Worm (Caenorhabditis elegans): ENCODE measurements around the gene srh-186.
"Not testable (repeated sequence)": the region's sequence is repeated elsewhere in the genome, so short reads cannot be mapped to it uniquely, and the experiment has no call there.

Gene srh-186

ce11 chrV:15921102-15921501, 34.5 kb upstream of the srh-186 start, which contains the start of gene cdr-1:
Gene cdr-1 (plus strand): TSS chrV:15921309.
- no peak for TF ChIP-seq lin-11 (tag; optimal IDR thresholded peaks at IDR 0.05)
- no peak for TF ChIP-seq blmp-1 (tag; optimal IDR thresholded peaks at IDR 0.05; ENCODE audit: insufficient read depth)
- no peak for TF ChIP-seq F13H6.1 (tag; optimal IDR thresholded peaks at IDR 0.05)
- TF ChIP-seq skn-1 (tag; optimal IDR thresholded peaks at IDR 0.05) = no peak
- no peak for TF ChIP-seq ama-1 (optimal IDR thresholded peaks at IDR 0.05)
- TF ChIP-seq gmeb-1 (tag; optimal IDR thresholded peaks at IDR 0.05) = no peak
- no peak for TF ChIP-seq nhr-237 (tag; optimal IDR thresholded peaks at IDR 0.05)
- no peak for TF ChIP-seq nhr-6 (tag; optimal IDR thresholded peaks at IDR 0.05)
- no peak for TF ChIP-seq snpc-4 (tag; optimal IDR thresholded peaks at IDR 0.05)
- TF ChIP-seq unc-39 (tag; optimal IDR thresholded peaks at IDR 0.05) = no peak
- TF ChIP-seq C34F6.9 (tag; optimal IDR thresholded peaks at IDR 0.05) = no peak
- TF ChIP-seq aly-2 (tag; optimal IDR thresholded peaks at IDR 0.05) = no peak
- TF ChIP-seq mab-5 (tag; optimal IDR thresholded peaks at IDR 0.05) = no peak
- TF ChIP-seq mdl-1 (tag; optimal IDR thresholded peaks at IDR 0.05) = no peak
- no peak for TF ChIP-seq ceh-16 (tag; optimal IDR thresholded peaks at IDR 0.05)
- TF ChIP-seq ZK546.5 (tag; optimal IDR thresholded peaks at IDR 0.05) = no peak

ce11 chrV:15922979-15923378, 32.6 kb upstream of the srh-186 start, which contains the start of gene F35E8.13:
Gene F35E8.13 (plus strand): TSS chrV:15923279.
- TF ChIP-seq skn-1 (tag; optimal IDR thresholded peaks at IDR 0.05) (no peak), sma-9 (GFP tag; optimal IDR thresholded peaks at IDR 0.05) (no peak), sma-9 (tag; optimal IDR thresholded peaks at IDR 0.05) (no peak), lin-13 (GFP tag; optimal IDR thresholded peaks at IDR 0.05) (no peak), ztf-1 (GFP tag; conservative IDR thresholded peaks at IDR 0.05) (no peak), R02D3.7 (tag; optimal IDR thresholded peaks at IDR 0.05) (no peak), nhr-237 (tag; optimal IDR thresholded peaks at IDR 0.05) (no peak), ztf-11 (tag; optimal IDR thresholded peaks at IDR 0.05) (no peak), zag-1 (tag; optimal IDR thresholded peaks at IDR 0.05) (no peak), nhr-12 (tag; optimal IDR thresholded peaks at IDR 0.05) (no peak), F13H6.1 (tag; optimal IDR thresholded peaks at IDR 0.05) (no peak), nhr-23 (tag; optimal IDR thresholded peaks at IDR 0.05) (no peak), nhr-129 (tag; optimal IDR thresholded peaks at IDR 0.05) (no peak)

- TF ChIP-seq R02D3.7 (tag; optimal IDR thresholded peaks at IDR 0.05) (no peak), peb-1 (tag; optimal IDR thresholded peaks at IDR 0.05) (no peak), sem-4 (tag; optimal IDR thresholded peaks at IDR 0.05) (no peak), nhr-25 (tag; optimal IDR thresholded peaks at IDR 0.05) (no peak), crh-2 (tag; optimal IDR thresholded peaks at IDR 0.05) (no peak), ama-1 (optimal IDR thresholded peaks at IDR 0.05) (no peak), ztf-11 (tag; optimal IDR thresholded peaks at IDR 0.05) (no peak), lin-13 (GFP tag; optimal IDR thresholded peaks at IDR 0.05) (no peak), nhr-10 (tag; optimal IDR thresholded peaks at IDR 0.05) (no peak), ztf-1 (GFP tag; conservative IDR thresholded peaks at IDR 0.05) (no peak), unc-39 (tag; optimal IDR thresholded peaks at IDR 0.05) (no peak), ceh-82 (tag; optimal IDR thresholded peaks at IDR 0.05) (no peak), ZK546.5 (tag; optimal IDR thresholded peaks at IDR 0.05) (no peak), lsy-2 (tag; optimal IDR thresholded peaks at IDR 0.05) (no peak), mdl-1 (tag; optimal IDR thresholded peaks at IDR 0.05) (no peak), zag-1 (tag; optimal IDR thresholded peaks at IDR 0.05) (no peak), Y55F3AM.14 (GFP tag; optimal IDR thresholded peaks at IDR 0.05) (no peak)
Measured at ce11 chrV:15924307-15924706, 31.3 kb upstream of the srh-186 start, which contains the start of gene nhr-108. Gene nhr-108 (minus strand): TSS chrV:15924472.

DNA sequence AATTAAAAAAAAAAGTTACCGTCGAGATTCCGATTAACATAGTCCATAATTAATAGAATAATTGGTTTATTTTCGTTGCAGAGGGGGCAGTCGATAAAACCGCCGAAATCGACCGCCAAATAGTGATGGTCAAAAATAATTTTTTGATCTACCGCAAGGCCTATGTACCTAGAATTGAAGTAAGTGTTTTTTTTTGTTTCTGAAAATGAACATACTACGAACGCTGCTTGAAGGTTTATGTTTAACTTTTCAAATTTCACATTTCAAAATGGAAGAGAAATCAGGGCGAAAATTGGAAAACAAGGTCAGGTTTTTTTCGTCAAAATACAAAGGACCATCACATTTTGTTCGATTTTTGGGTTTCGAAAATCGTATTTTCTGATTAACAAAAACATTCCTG, 27.3 kb upstream of the srh-186 start, which contains the start of gene pzf-1:
pzf-1 (minus strand) TSS at position 101 of the 400 bp plus-strand sequence.
- no peak for TF ChIP-seq peb-1 (tag; optimal IDR thresholded peaks at IDR 0.05)
- no peak for TF ChIP-seq nhr-10 (tag; optimal IDR thresholded peaks at IDR 0.05)
- no peak for TF ChIP-seq sem-4 (tag; optimal IDR thresholded peaks at IDR 0.05)
- no peak for TF ChIP-seq ceh-16 (tag; optimal IDR thresholded peaks at IDR 0.05)
- TF ChIP-seq unc-55 (GFP tag; optimal IDR thresholded peaks at IDR 0.05) = no peak
- no peak for TF ChIP-seq ztf-1 (GFP tag; conservative IDR thresholded peaks at IDR 0.05)

ce11 chrV:15929882-15930281, 25.7 kb upstream of the srh-186 start, which contains the start of gene srbc-77:
Gene srbc-77 (plus strand): TSS chrV:15930182.
- not testable (repeated sequence) for TF ChIP-seq ztf-4, nhr-23, nhr-11 (tag; optimal IDR thresholded peaks at IDR 0.05)

Data from whole organism, L2 larva.